Fruit fly (Drosophila melanogaster) whole organism, embryonic: ENCODE data around the gene Spn75F.

ENCODE experiments used
- B-H1 ChIP-seq: fragments of 200-800 bp; sonication (Bioruptor generic); IDR thresholded peaks from 3 replicates; pipeline ENCODE4 v1.3.6; 2022; ENCODE audit warnings: missing biosample characterization, missing genetic modification characterization
- CG10462 ChIP-seq: fragments of 200-800 bp; sonication (Bioruptor generic); optimal IDR thresholded peaks from 2 replicates; lab custom pipeline; 2016; ENCODE audit warnings: missing biosample characterization, missing genetic modification characterization
- CG12104 ChIP-seq: fragments of 200-800 bp; sonication (Bioruptor generic); optimal IDR thresholded peaks from 3 replicates; lab custom pipeline; 2016; ENCODE audit warnings: missing biosample characterization, missing genetic modification characterization
- CG12155 ChIP-seq: fragments of 200-800 bp; sonication (Bioruptor generic); optimal IDR thresholded peaks from 3 replicates; lab custom pipeline; 2016; ENCODE audit warnings: missing biosample characterization, missing genetic modification characterization
- CG13123 ChIP-seq: fragments of 200-800 bp; sonication (Bioruptor generic); optimal IDR thresholded peaks from 2 replicates; lab custom pipeline; 2016; ENCODE audit warnings: missing biosample characterization, missing genetic modification characterization
- CG13287 ChIP-seq: fragments of 200-800 bp; sonication (Bioruptor generic); IDR thresholded peaks from 2 replicates; pipeline ENCODE4 v1.3.6; 2022; ENCODE audit warnings: missing biosample characterization, missing genetic modification characterization; ENCODE audit not compliant: partially characterized antibody
- CG13424 ChIP-seq: fragments of 200-800 bp; sonication (Bioruptor generic); optimal IDR thresholded peaks from 2 replicates; lab custom pipeline; 2019; ENCODE audit warnings: missing biosample characterization, mild to moderate bottlenecking, missing genetic modification characterization, moderate library complexity
- CG14710 ChIP-seq: fragments of 200-800 bp; sonication (Bioruptor generic); optimal IDR thresholded peaks from 3 replicates; lab custom pipeline; 2019; ENCODE audit warnings: missing biosample characterization, mild to moderate bottlenecking, missing genetic modification characterization, moderate library complexity
- CG15269 ChIP-seq: fragments of 200-800 bp; sonication (Bioruptor generic); optimal IDR thresholded peaks from 2 replicates; lab custom pipeline; 2018; ENCODE audit warnings: missing biosample characterization, mild to moderate bottlenecking, missing genetic modification characterization, moderate library complexity
- CG1603 ChIP-seq: fragments of 200-800 bp; sonication (Bioruptor generic); optimal IDR thresholded peaks from 2 replicates; lab custom pipeline; 2019; ENCODE audit warnings: missing biosample characterization, mild to moderate bottlenecking, missing genetic modification characterization, moderate library complexity
- CG17328 ChIP-seq: fragments of 200-800 bp; sonication (Bioruptor generic); IDR thresholded peaks from 2 replicates; pipeline ENCODE4 v1.3.6; 2022; ENCODE audit warnings: missing biosample characterization, missing genetic modification characterization
- CG18619 ChIP-seq: fragments of 200-800 bp; sonication (Bioruptor generic); optimal IDR thresholded peaks from 3 replicates; lab custom pipeline; 2017; ENCODE audit warnings: missing biosample characterization, mild to moderate bottlenecking, missing genetic modification characterization
- CG3065 ChIP-seq: fragments of 200-800 bp; sonication (Bioruptor generic); optimal IDR thresholded peaks from 2 replicates; lab custom pipeline; 2016; ENCODE audit warnings: missing biosample characterization, missing genetic modification characterization
- CG33557 ChIP-seq: fragments of 200-800 bp; sonication (Bioruptor generic); optimal IDR thresholded peaks from 2 replicates; lab custom pipeline; 2019; ENCODE audit warnings: missing biosample characterization, mild to moderate bottlenecking, missing genetic modification characterization, moderate library complexity
- CG34224 ChIP-seq: fragments of 200-800 bp; sonication (Bioruptor generic); IDR thresholded peaks from 3 replicates; pipeline ENCODE4 v1.3.6; 2022; ENCODE audit warnings: missing biosample characterization, missing genetic modification characterization; ENCODE audit not compliant: partially characterized antibody
- CG42726 ChIP-seq: fragments of 200-800 bp; sonication (Bioruptor generic); IDR thresholded peaks from 2 replicates; pipeline ENCODE4 v1.3.6; 2022; ENCODE audit warnings: missing biosample characterization, missing genetic modification characterization; ENCODE audit not compliant: partially characterized antibody
- CG4820 ChIP-seq: fragments of 200-800 bp; sonication (Bioruptor generic); optimal IDR thresholded peaks from 3 replicates; lab custom pipeline; 2016; ENCODE audit warnings: missing biosample characterization, missing genetic modification characterization
- CG5180 ChIP-seq: fragments of 200-800 bp; sonication (Bioruptor generic); optimal IDR thresholded peaks from 3 replicates; lab custom pipeline; 2017; ENCODE audit warnings: missing biosample characterization, missing genetic modification characterization, mild to moderate bottlenecking, moderate library complexity, missing genetic modification reagents
- CG8281 ChIP-seq: fragments of 200-800 bp; sonication (Bioruptor generic); optimal IDR thresholded peaks from 2 replicates; lab custom pipeline; 2018; ENCODE audit warnings: missing biosample characterization, mild to moderate bottlenecking, missing genetic modification characterization, moderate library complexity
- CG9876 ChIP-seq: fragments of 200-800 bp; sonication (Bioruptor generic); optimal IDR thresholded peaks from 2 replicates; lab custom pipeline; 2016; ENCODE audit warnings: missing biosample characterization, missing genetic modification characterization
- Camta ChIP-seq: fragments of 200-800 bp; sonication (Bioruptor generic); optimal IDR thresholded peaks from 2 replicates; lab custom pipeline; 2016; ENCODE audit warnings: missing biosample characterization, missing genetic modification characterization
- Chrac-16 ChIP-seq: fragments of 200-800 bp; sonication (Bioruptor generic); optimal IDR thresholded peaks from 3 replicates; lab custom pipeline; 2016; ENCODE audit warnings: missing biosample characterization, missing genetic modification characterization
- Dip2 ChIP-seq: fragments of 200-800 bp; sonication (Bioruptor generic); IDR thresholded peaks from 2 replicates; pipeline ENCODE4 v1.3.6; 2022; ENCODE audit warnings: missing biosample characterization, missing genetic modification characterization
- Dp ChIP-seq: fragments of 200-800 bp; sonication (Bioruptor generic); optimal IDR thresholded peaks from 2 replicates; lab custom pipeline; 2018; ENCODE audit warnings: missing biosample characterization, mild to moderate bottlenecking, missing genetic modification characterization, moderate library complexity
- Dref ChIP-seq: fragments of 200-800 bp; sonication (Bioruptor generic); IDR thresholded peaks from 2 replicates; pipeline ENCODE4 v1.3.6; 2022; ENCODE audit warnings: missing biosample characterization, missing genetic modification characterization
- Elba2 ChIP-seq: fragments of 200-800 bp; sonication (Bioruptor generic); optimal IDR thresholded peaks from 3 replicates; lab custom pipeline; 2016; ENCODE audit warnings: missing biosample characterization, missing genetic modification characterization
- Jarid2 ChIP-seq: fragments of 200-800 bp; sonication (Bioruptor generic); optimal IDR thresholded peaks from 3 replicates; lab custom pipeline; 2017; ENCODE audit warnings: mild to moderate bottlenecking, missing biosample characterization, missing genetic modification reagents, missing genetic modification characterization
- Lim3 ChIP-seq: fragments of 200-800 bp; sonication (Bioruptor generic); IDR thresholded peaks from 2 replicates; pipeline ENCODE4 v1.3.6; 2022; ENCODE audit warnings: missing biosample characterization, missing genetic modification characterization
- Max ChIP-seq: fragments of 200-800 bp; sonication (Bioruptor generic); optimal IDR thresholded peaks from 2 replicates; lab custom pipeline; 2016; ENCODE audit warnings: missing biosample characterization, mild to moderate bottlenecking, missing genetic modification characterization
- NFAT ChIP-seq: fragments of 200-800 bp; sonication (Bioruptor generic); IDR thresholded peaks from 2 replicates; pipeline ENCODE4 v1.3.6; 2022; ENCODE audit warnings: missing biosample characterization, missing genetic modification characterization
- Neu2 ChIP-seq: fragments of 200-800 bp; sonication (Bioruptor generic); optimal IDR thresholded peaks from 3 replicates; lab custom pipeline; 2016; ENCODE audit warnings: missing biosample characterization, missing genetic modification characterization, borderline replicate concordance
- Nf-YA ChIP-seq: fragments of 200-800 bp; sonication (Bioruptor generic); IDR thresholded peaks from 2 replicates; pipeline ENCODE4 v1.3.6; 2022; ENCODE audit warnings: missing biosample characterization, missing genetic modification characterization
- Oli ChIP-seq: fragments of 200-800 bp; sonication (Bioruptor generic); optimal IDR thresholded peaks from 2 replicates; lab custom pipeline; 2018; ENCODE audit warnings: missing biosample characterization, mild to moderate bottlenecking, missing genetic modification characterization, moderate library complexity
- Pdp1 ChIP-seq, 2 experiments: fragments of 200-800 bp; sonication (Bioruptor generic); optimal IDR thresholded peaks; 3 replicates each; lab custom pipeline; 2016; ENCODE audit warnings: missing biosample characterization in 2 of 2, missing genetic modification characterization in 2 of 2, mild to moderate bottlenecking in 1 of 2, moderate library complexity in 1 of 2
- al ChIP-seq: fragments of 200-800 bp; sonication (Bioruptor generic); IDR thresholded peaks from 2 replicates; pipeline ENCODE4 v1.3.6; 2022; ENCODE audit warnings: missing biosample characterization, missing genetic modification characterization
- ase ChIP-seq: fragments of 200-800 bp; sonication (Bioruptor generic); IDR thresholded peaks from 3 replicates; pipeline ENCODE4 v1.3.6; 2022; ENCODE audit warnings: missing biosample characterization, missing genetic modification characterization
- dimm ChIP-seq: fragments of 200-800 bp; sonication (Bioruptor generic); IDR thresholded peaks from 2 replicates; pipeline ENCODE4 v1.3.6; 2022; ENCODE audit warnings: missing biosample characterization, missing genetic modification characterization
- ftz-f1 ChIP-seq: fragments of 200-800 bp; sonication (Bioruptor generic); optimal IDR thresholded peaks from 2 replicates; lab custom pipeline; 2016; ENCODE audit warnings: missing biosample characterization, missing genetic modification characterization
- gce ChIP-seq: fragments of 200-800 bp; sonication (Bioruptor generic); IDR thresholded peaks from 3 replicates; pipeline ENCODE4 v1.3.6; 2022; ENCODE audit warnings: missing biosample characterization, missing genetic modification characterization
- gem ChIP-seq: fragments of 200-800 bp; sonication (Bioruptor generic); optimal IDR thresholded peaks from 2 replicates; lab custom pipeline; 2019; ENCODE audit warnings: missing biosample characterization, mild to moderate bottlenecking, missing genetic modification characterization, moderate library complexity
- gfzf ChIP-seq: fragments of 200-800 bp; sonication (Bioruptor generic); optimal IDR thresholded peaks from 2 replicates; lab custom pipeline; 2016; ENCODE audit warnings: missing biosample characterization, mild to moderate bottlenecking, missing genetic modification characterization, moderate library complexity
- hth ChIP-seq: fragments of >200 bp; optimal IDR thresholded peaks from 2 replicates; lab custom pipeline; 2017; ENCODE audit warnings: inconsistent platforms
- inv ChIP-seq: fragments of 200-800 bp; sonication (Bioruptor generic); IDR thresholded peaks from 2 replicates; pipeline ENCODE4 v1.3.6; 2022; ENCODE audit warnings: missing biosample characterization, missing genetic modification characterization; ENCODE audit not compliant: partially characterized antibody
- kay ChIP-seq: fragments of 200-800 bp; sonication (Bioruptor generic); optimal IDR thresholded peaks from 2 replicates; lab custom pipeline; 2016; ENCODE audit warnings: missing biosample characterization, missing genetic modification characterization
- lilli ChIP-seq: fragments of 200-800 bp; sonication (Bioruptor generic); optimal IDR thresholded peaks from 3 replicates; lab custom pipeline; 2016; ENCODE audit warnings: missing biosample characterization, missing genetic modification characterization
- lmd ChIP-seq: fragments of 200-800 bp; sonication (Bioruptor generic); IDR thresholded peaks from 2 replicates; pipeline ENCODE4 v1.3.6; 2022; ENCODE audit warnings: missing biosample characterization, missing genetic modification characterization
- maf-S ChIP-seq: fragments of 200-800 bp; sonication (Bioruptor generic); optimal IDR thresholded peaks from 2 replicates; lab custom pipeline; 2016; ENCODE audit warnings: missing biosample characterization, missing genetic modification characterization
- oc ChIP-seq: fragments of 200-800 bp; sonication (Bioruptor generic); optimal IDR thresholded peaks from 2 replicates; lab custom pipeline; 2018; ENCODE audit warnings: missing biosample characterization, mild to moderate bottlenecking, missing genetic modification characterization, moderate library complexity
- seq ChIP-seq: fragments of 200-800 bp; sonication (Bioruptor generic); IDR thresholded peaks from 2 replicates; pipeline ENCODE4 v1.3.6; 2022; ENCODE audit warnings: missing biosample characterization, missing genetic modification characterization
- tin ChIP-seq: fragments of 200-800 bp; sonication (Bioruptor generic); optimal IDR thresholded peaks from 3 replicates; lab custom pipeline; 2016; ENCODE audit warnings: missing biosample characterization, missing genetic modification characterization
- tup ChIP-seq: fragments of 200-800 bp; sonication (Bioruptor generic); optimal IDR thresholded peaks from 2 replicates; lab custom pipeline; 2016; ENCODE audit warnings: missing biosample characterization, mild to moderate bottlenecking, missing genetic modification characterization, moderate library complexity
- wor ChIP-seq: fragments of 200-800 bp; sonication (Bioruptor generic); IDR thresholded peaks from 2 replicates; pipeline ENCODE4 v1.3.6; 2022; ENCODE audit warnings: missing biosample characterization, missing genetic modification characterization

Gene Spn75F

DNA sequence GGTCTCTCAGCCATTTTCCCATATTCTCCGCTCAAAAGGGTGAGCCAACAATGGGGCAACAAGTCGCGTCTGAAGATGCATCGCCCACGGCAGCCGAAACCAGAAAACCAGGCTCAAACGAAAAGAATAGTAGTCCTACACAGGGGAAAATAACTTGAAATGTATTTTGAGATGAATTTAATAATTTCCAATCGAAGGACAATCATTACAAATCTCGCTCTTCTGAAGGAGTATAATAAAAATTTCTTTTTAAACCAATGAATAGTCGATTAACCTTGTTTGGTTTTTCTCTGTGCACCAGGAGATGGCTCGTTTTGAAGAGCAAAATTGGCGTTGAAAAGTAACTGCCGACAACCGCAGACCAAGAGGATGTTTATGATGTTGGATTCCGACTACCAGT, 30.4 kb upstream of the Spn75F start (continued):
- no peak for TF ChIP-seq dimm (GFP tag; lab: Robert Waterston, UW)
- TF ChIP-seq maf-S: no peak
- TF ChIP-seq kay: no peak
- TF ChIP-seq NFAT (GFP tag; lab: Robert Waterston, UW): no peak
- TF ChIP-seq Lim3: no peak
- TF ChIP-seq CG17328 (GFP tag; lab: Robert Waterston, UW): peak; percentile 65
- TF ChIP-seq seq (GFP tag; lab: Robert Waterston, UW): 0 out of 2 replicates have a peak, but pooled peaks have one; percentile 6
- no peak for TF ChIP-seq inv (GFP tag; lab: Robert Waterston, UW)
- TF ChIP-seq tup (GFP tag; lab: Kevin White, UChicago): no peak
- peak; percentile 4 for TF ChIP-seq Camta (GFP tag; lab: Kevin White, UChicago)
- TF ChIP-seq CG42726: no peak
- TF ChIP-seq CG3065 (GFP tag; lab: Kevin White, UChicago): no peak
- no peak for TF ChIP-seq gfzf (GFP tag; lab: Kevin White, UChicago)
- no peak for TF ChIP-seq Dip2 (GFP tag; lab: Robert Waterston, UW)
- TF ChIP-seq Nf-YA (GFP tag; lab: Robert Waterston, UW): no peak
- no peak for TF ChIP-seq CG9876
- TF ChIP-seq CG13287 (GFP tag; lab: Robert Waterston, UW): no peak
- peak; percentile 31 for TF ChIP-seq CG4820 (GFP tag; lab: Kevin White, UChicago)
- no peak for TF ChIP-seq Dref
- no peak for TF ChIP-seq oc (tag; lab: Kevin White, UChicago)
- TF ChIP-seq Oli (tag; lab: Kevin White, UChicago): no peak
- TF ChIP-seq CG33557: peak; percentile 31
- peak; percentile 61 for TF ChIP-seq gem (tag; lab: Kevin White, UChicago)
- peak; percentile 52 for TF ChIP-seq CG1603 (tag; lab: Kevin White, UChicago)
- TF ChIP-seq gce: no peak
- no peak for TF ChIP-seq CG13123
- no peak for TF ChIP-seq hth (lab: Kevin White, UChicago)
- no peak for TF ChIP-seq ase
- peak; percentile 27 for TF ChIP-seq CG13424 (tag; lab: Kevin White, UChicago)
- peak; percentile 2 for TF ChIP-seq CG10462 (GFP tag; lab: Kevin White, UChicago)
- TF ChIP-seq lilli (GFP tag; lab: Kevin White, UChicago): peak; percentile 27
- TF ChIP-seq lmd (GFP tag; lab: Robert Waterston, UW): peak; percentile 32
- TF ChIP-seq CG12155 (GFP tag; lab: Kevin White, UChicago): no peak
- TF ChIP-seq Neu2 (GFP tag; lab: Kevin White, UChicago): no peak
- no peak for TF ChIP-seq CG12104 (GFP tag; lab: Kevin White, UChicago)
- TF ChIP-seq ftz-f1: no peak
- no peak for TF ChIP-seq Elba2 (GFP tag; lab: Kevin White, UChicago)
- no peak for TF ChIP-seq Jarid2 (GFP tag; lab: Kevin White, UChicago)
- no peak for TF ChIP-seq wor
- no peak for TF ChIP-seq CG8281 (tag; lab: Kevin White, UChicago)
- TF ChIP-seq tin (GFP tag; lab: Kevin White, UChicago): peak; percentile 49
- TF ChIP-seq Dp (GFP tag; lab: Kevin White, UChicago): no peak
- no peak for TF ChIP-seq B-H1
- TF ChIP-seq Max: no peak
- no peak for TF ChIP-seq CG34224 (GFP tag; lab: Robert Waterston, UW)
- TF ChIP-seq CG18619 (GFP tag; lab: Kevin White, UChicago): no peak
- TF ChIP-seq al (GFP tag; lab: Robert Waterston, UW): no peak
- no peak for TF ChIP-seq CG15269 (tag; lab: Kevin White, UChicago)
- peak; percentile 33 for TF ChIP-seq Chrac-16
- peak; percentile 56 for TF ChIP-seq CG14710
- no peak for TF ChIP-seq CG5180 (GFP tag; lab: Kevin White, UChicago)
- peak; percentile 21 to 32 for TF ChIP-seq Pdp1 (GFP tag; optimal IDR thresholded peaks at IDR 0.05; lab: Kevin White, UChicago)
